Worm (Caenorhabditis elegans) whole organism, L3 larva: ENCODE data around the gene str-163.

Experiments
- R02D3.7 ChIP-seq: fragments of 150-350 bp; optimal IDR thresholded peaks from 2 replicates; lab custom pipeline; 2014; ENCODE audit warnings: missing biosample characterization, missing genetic modification characterization
- aly-2 ChIP-seq: fragments of 150-350 bp; optimal IDR thresholded peaks from 2 replicates; lab custom pipeline; 2014; ENCODE audit warnings: missing biosample characterization, missing genetic modification characterization
- ceh-28 ChIP-seq: fragments of 150-350 bp; optimal IDR thresholded peaks from 2 replicates; lab custom pipeline; 2014; ENCODE audit warnings: missing biosample characterization, missing genetic modification reagents, missing genetic modification characterization
- ceh-82 ChIP-seq: fragments of 150-350 bp; optimal IDR thresholded peaks from 2 replicates; lab custom pipeline; 2014; ENCODE audit warnings: missing biosample characterization, missing genetic modification characterization
- daf-12 ChIP-seq: fragments of 150-350 bp; optimal IDR thresholded peaks from 2 replicates; lab custom pipeline; 2014; ENCODE audit warnings: missing biosample characterization, missing genetic modification reagents, missing genetic modification characterization
- egl-27 ChIP-seq: sonication (generic microtip); optimal IDR thresholded peaks from 4 replicates; lab custom pipeline; 2017; ENCODE audit warnings: missing biosample characterization, missing genetic modification reagents, missing genetic modification characterization
- egl-5 ChIP-seq: fragments of 150-350 bp; optimal IDR thresholded peaks from 2 replicates; lab custom pipeline; 2017; ENCODE audit warnings: missing biosample characterization, missing genetic modification reagents, missing genetic modification characterization, inconsistent platforms
- elt-2 ChIP-seq: sonication (generic microtip); optimal IDR thresholded peaks from 2 replicates; lab custom pipeline; 2016; ENCODE audit warnings: missing genetic modification reagents, mild to moderate bottlenecking, missing genetic modification characterization, missing compliant biosample characterization
- elt-3 ChIP-seq, 3 experiments: fragments of 150-350 bp in 1 of 3; sonication (generic microtip) in 2 of 3; optimal IDR thresholded peaks; 2 replicates in 2 of 3; 4 replicates in 1 of 3; lab custom pipeline; 2014 to 2017; ENCODE audit warnings: missing biosample characterization in 3 of 3, missing genetic modification characterization in 3 of 3
- eor-1 ChIP-seq, 2 experiments: fragments of 150-350 bp; optimal IDR thresholded peaks; 2 replicates each; lab custom pipeline; 2014 to 2018; ENCODE audit warnings: missing biosample characterization in 2 of 2, missing genetic modification characterization in 2 of 2
- fkh-2 ChIP-seq: fragments of 150-350 bp; optimal IDR thresholded peaks from 2 replicates; lab custom pipeline; 2014; ENCODE audit warnings: missing biosample characterization, missing genetic modification reagents, missing genetic modification characterization
- fos-1 ChIP-seq: fragments of 150-350 bp; optimal IDR thresholded peaks from 2 replicates; lab custom pipeline; 2014; ENCODE audit warnings: missing biosample characterization, missing genetic modification characterization
- hmg-11 ChIP-seq: sonication (generic microtip); optimal IDR thresholded peaks from 2 replicates; lab custom pipeline; 2016; ENCODE audit warnings: missing genetic modification characterization, missing compliant biosample characterization
- jun-1 ChIP-seq: fragments of 150-350 bp; optimal IDR thresholded peaks from 2 replicates; lab custom pipeline; 2014; ENCODE audit warnings: missing biosample characterization, missing genetic modification reagents, missing genetic modification characterization
- lin-39 ChIP-seq: fragments of 150-350 bp; optimal IDR thresholded peaks from 2 replicates; lab custom pipeline; 2018; ENCODE audit warnings: missing biosample characterization, missing genetic modification reagents, missing genetic modification characterization
- lsy-12 ChIP-seq: sonication (generic microtip); optimal IDR thresholded peaks from 2 replicates; lab custom pipeline; 2016; ENCODE audit warnings: mild to moderate bottlenecking, missing genetic modification characterization, missing compliant biosample characterization
- mdl-1 ChIP-seq: fragments of 150-350 bp; optimal IDR thresholded peaks from 2 replicates; lab custom pipeline; 2014; ENCODE audit warnings: missing biosample characterization, missing genetic modification characterization
- mml-1 ChIP-seq: fragments of 150-350 bp; sonication (generic microtip); optimal IDR thresholded peaks from 3 replicates; lab custom pipeline; 2014; ENCODE audit warnings: missing biosample characterization, missing genetic modification characterization
- nfya-1 ChIP-seq: sonication (generic microtip); optimal IDR thresholded peaks from 2 replicates; lab custom pipeline; 2017; ENCODE audit warnings: missing genetic modification characterization, mild to moderate bottlenecking, missing compliant biosample characterization, antibody characterized with exemption, moderate library complexity; ENCODE audit not compliant: insufficient read depth
- nhr-11 ChIP-seq: fragments of 150-350 bp; optimal IDR thresholded peaks from 2 replicates; lab custom pipeline; 2014; ENCODE audit warnings: missing biosample characterization, missing genetic modification characterization
- nhr-12 ChIP-seq: fragments of 150-350 bp; optimal IDR thresholded peaks from 2 replicates; lab custom pipeline; 2014; ENCODE audit warnings: missing biosample characterization, missing genetic modification characterization
- nhr-25 ChIP-seq: sonication (generic microtip); optimal IDR thresholded peaks from 2 replicates; lab custom pipeline; 2017; ENCODE audit warnings: missing biosample characterization, missing genetic modification characterization
- nhr-67 ChIP-seq: fragments of 150-350 bp; optimal IDR thresholded peaks from 2 replicates; lab custom pipeline; 2014; ENCODE audit warnings: missing biosample characterization, missing genetic modification characterization
- nhr-76 ChIP-seq: fragments of 150-350 bp; sonication (generic microtip); optimal IDR thresholded peaks from 5 replicates; lab custom pipeline; 2014; ENCODE audit warnings: missing biosample characterization, missing genetic modification characterization
- pqm-1 ChIP-seq: fragments of 150-350 bp; optimal IDR thresholded peaks from 2 replicates; lab custom pipeline; 2017; ENCODE audit warnings: missing biosample characterization, missing genetic modification characterization, inconsistent platforms
- sea-2 ChIP-seq: fragments of 150-350 bp; sonication (generic microtip); optimal IDR thresholded peaks from 4 replicates; lab custom pipeline; 2014; ENCODE audit warnings: missing biosample characterization, missing genetic modification reagents, missing genetic modification characterization
- skn-1 ChIP-seq: fragments of 150-350 bp; optimal IDR thresholded peaks from 2 replicates; lab custom pipeline; 2014; ENCODE audit warnings: missing biosample characterization, missing genetic modification characterization
- tbx-2 ChIP-seq: sonication (generic microtip); optimal IDR thresholded peaks from 2 replicates; lab custom pipeline; 2016; ENCODE audit warnings: mild to moderate bottlenecking, missing genetic modification characterization, missing compliant biosample characterization
- unc-62 ChIP-seq: fragments of 150-350 bp; sonication (generic microtip); optimal IDR thresholded peaks from 4 replicates; lab custom pipeline; 2014; ENCODE audit warnings: missing biosample characterization, missing genetic modification reagents, missing genetic modification characterization
- zag-1 ChIP-seq: fragments of 150-350 bp; optimal IDR thresholded peaks from 2 replicates; lab custom pipeline; 2014; ENCODE audit warnings: missing biosample characterization, missing genetic modification characterization

Gene str-163

DNA sequence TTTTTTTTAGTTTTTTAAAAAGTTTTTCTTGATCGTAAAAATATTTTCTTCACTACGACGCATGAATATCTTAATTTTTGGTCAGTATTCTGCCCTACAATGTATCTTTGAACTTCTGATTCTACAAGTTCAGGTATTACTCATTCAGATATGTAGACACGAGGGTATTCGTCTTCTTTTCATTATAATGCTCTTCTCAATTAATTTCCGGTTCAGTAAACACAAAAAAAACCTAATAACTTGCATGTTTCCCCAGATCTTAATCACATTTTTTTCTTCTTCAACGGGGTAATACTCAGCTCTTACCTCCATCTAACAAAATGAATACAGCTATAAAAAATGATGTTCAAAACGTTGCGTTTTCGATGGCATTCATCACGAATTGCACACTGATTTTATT lies 38.1 kb downstream of the str-163 start, which contains the start of gene str-162:
Gene str-162, plus strand, starts transcription at position 301 of the 400 bp plus-strand sequence.
- no peak for TF ChIP-seq mdl-1 (tag; lab: Kevin White, UChicago)
- TF ChIP-seq unc-62, result no peak

ce11 chrIV:4993128-4993527 lies 39.1 kb downstream of the str-163 start:
- TF ChIP-seq nhr-12 (tag; lab: Kevin White, UChicago), result no peak
- TF ChIP-seq egl-27 (tag; lab: Kevin White, UChicago), result no peak
- no peak for TF ChIP-seq ceh-82 (tag; lab: Kevin White, UChicago)
- no peak for TF ChIP-seq unc-62

DNA sequence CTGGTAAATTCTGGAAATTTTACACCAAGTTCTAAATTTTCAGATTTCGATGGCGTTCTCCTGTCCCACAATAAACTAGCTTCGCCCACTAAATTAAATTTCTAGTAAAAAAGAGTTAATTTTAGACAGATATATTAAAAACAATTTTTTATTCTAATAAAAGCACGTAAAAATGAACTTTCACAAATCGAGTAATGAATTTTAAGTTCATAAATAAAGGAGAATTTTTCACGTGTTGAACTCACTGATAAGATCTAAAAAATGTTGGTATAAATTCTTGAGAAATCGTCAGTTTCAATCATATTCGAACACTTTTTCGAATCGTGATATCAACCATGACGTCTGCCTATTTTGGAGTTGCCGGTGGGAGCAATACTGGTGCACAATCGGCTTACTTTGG lies 41.9 kb downstream of the str-163 start, which contains the start of gene ssq-2:
Gene ssq-2, plus strand, starts transcription at position 301 of the 400 bp plus-strand sequence.
- TF ChIP-seq ceh-82 (tag; lab: Kevin White, UChicago), result no peak
- TF ChIP-seq nhr-67 (tag; lab: Kevin White, UChicago), result no peak
- no peak for TF ChIP-seq skn-1
- TF ChIP-seq ceh-28 (tag; lab: Kevin White, UChicago), result no peak
- TF ChIP-seq egl-5 (tag; lab: Kevin White, UChicago), result no peak
- TF ChIP-seq nfya-1, result no peak
- no peak for TF ChIP-seq elt-3 (tag; optimal IDR thresholded peaks at IDR 0.05; lab: Kevin White, UChicago)
- no peak for TF ChIP-seq pqm-1 (tag; lab: Kevin White, UChicago)
- TF ChIP-seq lin-39 (tag; lab: Kevin White, UChicago), result no peak

ce11 chrIV:4996956-4997355 lies 43.0 kb downstream of the str-163 start:
- no peak for TF ChIP-seq zag-1 (tag; lab: Kevin White, UChicago)
- no peak for TF ChIP-seq hmg-11 (tag; lab: Kevin White, UChicago)
- no peak for TF ChIP-seq nhr-11
- TF ChIP-seq mml-1 (tag; lab: Kevin White, UChicago), result no peak
- TF ChIP-seq sea-2 (GFP tag; lab: Kevin White, UChicago), result no peak
- no peak for TF ChIP-seq mdl-1 (tag; lab: Kevin White, UChicago)
- TF ChIP-seq jun-1 (tag; lab: Kevin White, UChicago), result no peak

DNA sequence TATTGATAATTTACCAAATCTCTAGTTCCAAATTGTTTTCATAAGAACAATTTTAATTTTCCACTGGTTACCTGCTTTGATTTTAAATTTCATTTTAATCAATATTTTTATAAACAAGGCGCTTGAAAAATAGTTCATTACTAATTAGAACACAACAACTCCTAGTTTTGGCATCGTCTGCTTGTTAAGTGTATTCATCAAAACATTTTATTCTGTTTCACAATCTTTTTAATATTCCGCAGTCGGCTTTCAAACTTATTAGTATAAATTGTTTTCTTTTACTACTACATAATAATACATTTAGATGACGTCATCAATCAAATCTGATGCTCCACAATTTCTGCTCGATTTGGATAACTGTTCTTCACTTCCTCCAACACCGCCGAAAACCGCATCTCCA lies 48.5 kb downstream of the str-163 start, which contains the start of gene pes-1:
Gene pes-1, plus strand, starts transcription at position 301 of the 400 bp plus-strand sequence.
- TF ChIP-seq sea-2 (GFP tag; lab: Kevin White, UChicago) (no peak), daf-12 (no peak), nhr-25 (tag; lab: Kevin White, UChicago) (no peak), fos-1 (tag; lab: Kevin White, UChicago) (no peak)
- TF ChIP-seq, all 47 proteins: peak for 0

DNA sequence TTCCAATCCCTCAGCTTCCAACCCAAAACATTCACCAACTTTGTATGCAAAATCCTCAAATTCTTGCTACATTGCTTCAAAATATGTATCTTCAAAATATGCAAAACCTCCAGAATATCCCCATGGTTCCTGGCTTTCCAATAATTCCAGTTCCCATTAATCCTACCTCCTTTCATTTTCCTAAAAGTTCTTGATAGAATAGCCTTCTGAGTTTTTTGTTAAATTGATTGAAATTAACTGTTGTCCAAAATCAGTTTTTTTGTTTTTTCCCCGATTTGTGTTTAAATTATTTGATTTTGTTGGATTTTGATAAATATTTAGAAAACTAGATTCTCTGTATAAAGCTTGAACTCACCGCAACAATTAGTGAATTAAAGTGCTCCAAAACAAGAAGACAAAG lies 51.2 kb downstream of the str-163 start:
- TF ChIP-seq tbx-2 (tag; lab: Kevin White, UChicago) (no peak), eor-1 (tag; optimal IDR thresholded peaks at IDR 0.05; lab: Kevin White, UChicago) (no peak), R02D3.7 (tag; lab: Kevin White, UChicago) (no peak), mdl-1 (tag; lab: Kevin White, UChicago) (no peak), fos-1 (tag; lab: Kevin White, UChicago) (no peak), fkh-2 (no peak), mml-1 (tag; lab: Kevin White, UChicago) (no peak), nhr-76 (tag; lab: Kevin White, UChicago) (no peak), lin-39 (tag; lab: Kevin White, UChicago) (no peak), egl-5 (tag; lab: Kevin White, UChicago) (no peak), lsy-12 (tag; lab: Kevin White, UChicago) (no peak), aly-2 (tag; lab: Kevin White, UChicago) (no peak), elt-2 (tag; lab: Kevin White, UChicago) (no peak), elt-3 (tag; optimal IDR thresholded peaks at IDR 0.05; lab: Kevin White, UChicago) (no peak), pqm-1 (tag; lab: Kevin White, UChicago) (no peak)
